Fruit fly (Drosophila melanogaster): ENCODE measurements around the gene CG10657.

Gene CG10657

dm6 chr3L:12529431-12530007 lies 32.5 kb upstream of the CG10657 start (continued):
- peak; percentile 43 to 45 for TF ChIP-seq ss (GFP tag; optimal IDR thresholded peaks at IDR 0.05)
- no peak for TF ChIP-seq fkh (GFP tag; optimal IDR thresholded peaks at IDR 0.05)
- TF ChIP-seq CG1621 (tag; optimal IDR thresholded peaks at IDR 0.05) = no peak
- peak; percentile 61 for TF ChIP-seq lz (GFP tag; optimal IDR thresholded peaks at IDR 0.05)
- TF ChIP-seq CG32006 (GFP tag; optimal IDR thresholded peaks at IDR 0.05) = peak; percentile 65
- peak; percentile 56 for TF ChIP-seq cyc (GFP tag; optimal IDR thresholded peaks at IDR 0.05)
- TF ChIP-seq Ets21C (GFP tag; optimal IDR thresholded peaks at IDR 0.05) = peak; percentile 60
- peak; percentile 86 for TF ChIP-seq eg (GFP tag; IDR thresholded peaks at IDR 0.05)
- peak; percentile 65 for TF ChIP-seq Eip93F (GFP tag; optimal IDR thresholded peaks at IDR 0.05)
- peak; percentile 18 for TF ChIP-seq CG11902 (GFP tag; optimal IDR thresholded peaks at IDR 0.05)
- TF ChIP-seq CG6163 (GFP tag; IDR thresholded peaks at IDR 0.05) = peak; percentile 76
- peak; percentile 40 for TF ChIP-seq Lpt (GFP tag; optimal IDR thresholded peaks at IDR 0.05)
- peak; percentile 46 for TF ChIP-seq CG3032 (tag; optimal IDR thresholded peaks at IDR 0.05)
- TF ChIP-seq vri (GFP tag; optimal IDR thresholded peaks at IDR 0.05) = peak; percentile 71
- no peak for TF ChIP-seq fd59A (GFP tag; optimal IDR thresholded peaks at IDR 0.05)
- TF ChIP-seq CG10631 (GFP tag; optimal IDR thresholded peaks at IDR 0.05) = peak; percentile 44
- TF ChIP-seq CG16779 (tag; optimal IDR thresholded peaks at IDR 0.05) = peak; percentile 40
- TF ChIP-seq CG6792 (GFP tag; optimal IDR thresholded peaks at IDR 0.05) = peak; percentile 63
- TF ChIP-seq Sox14 (GFP tag; optimal IDR thresholded peaks at IDR 0.05) = peak; percentile 74
- no peak for TF ChIP-seq Hr38 (GFP tag; optimal IDR thresholded peaks at IDR 0.05)
- peak; percentile 48 for TF ChIP-seq CG7368 (GFP tag; optimal IDR thresholded peaks at IDR 0.05)
- peak; percentile 9 for TF ChIP-seq CG6854 (GFP tag; optimal IDR thresholded peaks at IDR 0.05)
- TF ChIP-seq fd85E (GFP tag; optimal IDR thresholded peaks at IDR 0.05) = no peak
- peak; percentile 55 for TF ChIP-seq achi (GFP tag; optimal IDR thresholded peaks at IDR 0.05)
- TF ChIP-seq Eip75B (GFP tag; optimal IDR thresholded peaks at IDR 0.05) = peak; percentile 50
- TF ChIP-seq Smox (GFP tag; optimal IDR thresholded peaks at IDR 0.05) = peak; percentile 62
- TF ChIP-seq net (GFP tag; optimal IDR thresholded peaks at IDR 0.05) = peak; percentile 71
- no peak for TF ChIP-seq CG4318 (GFP tag; optimal IDR thresholded peaks at IDR 0.05)
- peak; percentile 68 for TF ChIP-seq Hr4 (GFP tag; optimal IDR thresholded peaks at IDR 0.05)
- TF ChIP-seq CG3919 (GFP tag; optimal IDR thresholded peaks at IDR 0.05) = peak; percentile 67

- TF ChIP-seq CG6808 (GFP tag; optimal IDR thresholded peaks at IDR 0.05) (peak; percentile 9), Hr4 (GFP tag; optimal IDR thresholded peaks at IDR 0.05) (peak; percentile 59), CG8119 (GFP tag; IDR thresholded peaks at IDR 0.05) (no peak), CG10669 (GFP tag; optimal IDR thresholded peaks at IDR 0.05) (no peak), Sox14 (GFP tag; optimal IDR thresholded peaks at IDR 0.05) (peak; percentile 18), CG31627 (GFP tag; optimal IDR thresholded peaks at IDR 0.05) (peak; percentile 32), CG6163 (GFP tag; IDR thresholded peaks at IDR 0.05) (no peak), esn (GFP tag; optimal IDR thresholded peaks at IDR 0.05) (peak; percentile 71), OdsH (GFP tag; optimal IDR thresholded peaks at IDR 0.05) (peak; percentile 41), CG1621 (tag; optimal IDR thresholded peaks at IDR 0.05) (peak; percentile 1), CG7368 (GFP tag; optimal IDR thresholded peaks at IDR 0.05) (peak; percentile 6), Smox (GFP tag; optimal IDR thresholded peaks at IDR 0.05) (peak; percentile 45), Eip75B (GFP tag; optimal IDR thresholded peaks at IDR 0.05) (peak; percentile 16), Met (GFP tag; optimal IDR thresholded peaks at IDR 0.05) (peak; percentile 74), Hr39 (GFP tag; optimal IDR thresholded peaks at IDR 0.05) (peak; percentile 31), vri (GFP tag; optimal IDR thresholded peaks at IDR 0.05) (peak; percentile 44), fd85E (GFP tag; optimal IDR thresholded peaks at IDR 0.05) (no peak), CG3919 (GFP tag; optimal IDR thresholded peaks at IDR 0.05) (peak; percentile 81), Hr38 (GFP tag; optimal IDR thresholded peaks at IDR 0.05) (no peak), lz (GFP tag; optimal IDR thresholded peaks at IDR 0.05) (peak; percentile 11), Eip93F (GFP tag; optimal IDR thresholded peaks at IDR 0.05) (no peak), net (GFP tag; optimal IDR thresholded peaks at IDR 0.05) (peak; percentile 62), CG6276 (GFP tag; optimal IDR thresholded peaks at IDR 0.05) (no peak), dsx (GFP tag; optimal IDR thresholded peaks at IDR 0.05; ENCODE audit: poor library complexity, severe bottlenecking) (peak; percentile 100), CG10631 (GFP tag; optimal IDR thresholded peaks at IDR 0.05) (no peak), CG15336 (GFP tag; IDR thresholded peaks at IDR 0.05) (no peak), CG3032 (tag; optimal IDR thresholded peaks at IDR 0.05) (no peak), Blimp-1 (GFP tag; optimal IDR thresholded peaks at IDR 0.05) (no peak), Sox102F (GFP tag; optimal IDR thresholded peaks at IDR 0.05) (peak; percentile 75), Lpt (GFP tag; optimal IDR thresholded peaks at IDR 0.05) (no peak), CG4318 (GFP tag; optimal IDR thresholded peaks at IDR 0.05) (no peak), CG6792 (GFP tag; optimal IDR thresholded peaks at IDR 0.05) (no peak), spab (GFP tag; optimal IDR thresholded peaks at IDR 0.05) (no peak), CG34406 (GFP tag; optimal IDR thresholded peaks at IDR 0.05) (peak; percentile 14)
Observed at dm6 chr3L:12526433-12527113, 29.6 kb upstream of the CG10657 start, which contains the start of gene eIF2beta. eIF2beta (minus strand) TSS chr3L:12526731.
